Worm (Caenorhabditis elegans) whole organism, early embryonic: ENCODE results near the gene cnc-1.

ENCODE experiments used
- B0310.2 ChIP-seq: sonication (generic microtip); optimal IDR thresholded peaks from 2 replicates; lab custom pipeline; 2016; ENCODE audit warnings: mild to moderate bottlenecking, missing genetic modification characterization, missing compliant biosample characterization
- ama-1 ChIP-seq: fragments of 150-350 bp; optimal IDR thresholded peaks from 2 replicates; lab custom pipeline; 2014
- ceh-13 ChIP-seq: fragments of 200-800 bp; sonication (Bioruptor generic); optimal IDR thresholded peaks from 2 replicates; lab custom pipeline; 2018; ENCODE audit warnings: mild to moderate bottlenecking, missing genetic modification characterization, missing compliant biosample characterization
- ets-7 ChIP-seq: sonication (generic microtip); optimal IDR thresholded peaks from 2 replicates; lab custom pipeline; 2016; ENCODE audit warnings: missing genotype, missing genetic modification characterization, missing compliant biosample characterization
- flt-1 ChIP-seq: fragments of 200-800 bp; sonication (Bioruptor generic); IDR thresholded peaks from 2 replicates; pipeline ENCODE4 v1.3.6; 2022; ENCODE audit warnings: missing genetic modification characterization, missing compliant biosample characterization
- pes-1 ChIP-seq: fragments of 200-800 bp; sonication (Bioruptor generic); IDR thresholded peaks from 2 replicates; pipeline ENCODE4 v1.3.6; 2022; ENCODE audit warnings: missing genetic modification reagents, missing genetic modification characterization, missing compliant biosample characterization
- scrt-1 ChIP-seq: fragments of 200-800 bp; sonication (Bioruptor generic); IDR thresholded peaks from 2 replicates; pipeline ENCODE4 v1.3.6; 2022; ENCODE audit warnings: missing genetic modification characterization, missing compliant biosample characterization
- tbx-37 ChIP-seq: fragments of 200-800 bp; sonication (Bioruptor generic); conservative IDR thresholded peaks from 2 replicates; pipeline ENCODE4 v1.3.6; 2022; ENCODE audit warnings: missing genetic modification reagents, missing genetic modification characterization, missing compliant biosample characterization
- tra-4 ChIP-seq: sonication (generic microtip); optimal IDR thresholded peaks from 2 replicates; lab custom pipeline; 2017; ENCODE audit warnings: missing genetic modification characterization, missing compliant biosample characterization

ce11 chrV:1423338-1423737 is 20.7 kb downstream of the cnc-1 start:
- no peak for TF ChIP-seq flt-1 (GFP tag; lab: Robert Waterston, UW)
- no peak for TF ChIP-seq ama-1 (lab: Kevin White, UChicago)
- no peak for TF ChIP-seq tra-4 (tag; lab: Kevin White, UChicago)
- TF ChIP-seq ceh-13 (GFP tag; lab: Kevin White, UChicago): no peak
- TF ChIP-seq B0310.2 (tag; lab: Kevin White, UChicago): no peak
- TF ChIP-seq pes-1 (GFP tag; lab: Robert Waterston, UW): no peak
- no peak for TF ChIP-seq tbx-37
- TF ChIP-seq ets-7: no peak
- no peak for TF ChIP-seq scrt-1 (GFP tag; lab: Robert Waterston, UW)
